Fruit fly (Drosophila melanogaster): ENCODE data around the gene Gr64f.

- TF ChIP-seq psq (optimal IDR thresholded peaks at IDR 0.05) (no peak), CG8478 (optimal IDR thresholded peaks at IDR 0.05) (no peak), Dll (optimal IDR thresholded peaks at IDR 0.05) (no peak), pan (optimal IDR thresholded peaks at IDR 0.05) (no peak), EcR (GFP tag; optimal IDR thresholded peaks at IDR 0.05) (no peak), usp (GFP tag; optimal IDR thresholded peaks at IDR 0.05) (no peak)
These were observed 33.5 kb downstream of the Gr64f start, which contains the start of gene CG32259 for dm6 chr3L:4069069-4069468.
